Fruit fly (Drosophila melanogaster) whole organism, wandering third instar larva: ENCODE measurements around the gene CG16986.

Experiments used
- Abd-B ChIP-seq: fragments of >200 bp; optimal IDR thresholded peaks from 2 replicates; lab custom pipeline; 2017; ENCODE audit warnings: missing biosample characterization, missing genetic modification characterization
- CG32264 ChIP-seq: fragments of 200-800 bp; sonication (Bioruptor generic); optimal IDR thresholded peaks from 2 replicates; lab custom pipeline; 2016; ENCODE audit warnings: missing biosample characterization, missing genetic modification characterization
- CG9705 ChIP-seq: fragments of 200-800 bp; sonication (Bioruptor generic); optimal IDR thresholded peaks from 2 replicates; lab custom pipeline; 2018; ENCODE audit warnings: missing biosample characterization, mild to moderate bottlenecking, missing genetic modification characterization
- CrebA ChIP-seq: fragments of 200-800 bp; sonication (Bioruptor generic); optimal IDR thresholded peaks from 2 replicates; lab custom pipeline; 2016; ENCODE audit warnings: missing biosample characterization, mild to moderate bottlenecking, missing genetic modification characterization, borderline replicate concordance
- Dfd ChIP-seq: fragments of >200 bp; optimal IDR thresholded peaks from 2 replicates; lab custom pipeline; 2017; ENCODE audit warnings: missing biosample characterization, missing genetic modification characterization
- Dif ChIP-seq: fragments of 200-275, 200-300 bp; sonication (Bioruptor generic); optimal IDR thresholded peaks from 2 replicates; lab custom pipeline; 2018; ENCODE audit warnings: missing biosample characterization, missing genetic modification characterization; ENCODE audit not compliant: partially characterized antibody
- GATAd ChIP-seq: sonication (Bioruptor generic); optimal IDR thresholded peaks from 2 replicates; lab custom pipeline; 2016; ENCODE audit warnings: missing biosample characterization, missing genetic modification characterization
- HLH106 ChIP-seq: fragments of 200-800 bp; optimal IDR thresholded peaks from 3 replicates; lab custom pipeline; 2019; ENCODE audit warnings: missing biosample characterization, mild to moderate bottlenecking, missing genetic modification characterization, moderate library complexity
- Hnf4 ChIP-seq: fragments of 200-800 bp; sonication (Bioruptor generic); optimal IDR thresholded peaks from 2 replicates; lab custom pipeline; 2016; ENCODE audit warnings: missing biosample characterization, mild to moderate bottlenecking, missing genetic modification characterization
- Hr78 ChIP-seq: fragments of >200 bp; optimal IDR thresholded peaks from 2 replicates; lab custom pipeline; 2017; ENCODE audit warnings: missing biosample characterization, missing genetic modification characterization
- Hr83 ChIP-seq: fragments of 200-300 bp; sonication (Bioruptor generic); optimal IDR thresholded peaks from 2 replicates; lab custom pipeline; 2016; ENCODE audit warnings: missing biosample characterization, mild to moderate bottlenecking, missing genetic modification characterization, moderate library complexity; ENCODE audit not compliant: poor library complexity, severe bottlenecking
- Jra ChIP-seq: sonication (Bioruptor generic); optimal IDR thresholded peaks from 2 replicates; lab custom pipeline; 2016; ENCODE audit warnings: missing biosample characterization, missing genetic modification characterization
- Mio ChIP-seq: sonication (Bioruptor generic); optimal IDR thresholded peaks from 2 replicates; lab custom pipeline; 2016; ENCODE audit warnings: missing biosample characterization, missing genetic modification characterization
- Myc ChIP-seq: fragments of >200 bp; optimal IDR thresholded peaks from 2 replicates; lab custom pipeline; 2017
- N ChIP-seq: fragments of >200 bp; optimal IDR thresholded peaks from 2 replicates; lab custom pipeline; 2018; ENCODE audit warnings: missing biosample characterization, missing external identifiers, missing genetic modification characterization
- OdsH ChIP-seq: fragments of 200-800 bp; sonication (Bioruptor generic); optimal IDR thresholded peaks from 2 replicates; lab custom pipeline; 2016; ENCODE audit warnings: missing biosample characterization, mild to moderate bottlenecking, missing genetic modification characterization
- Rel ChIP-seq, 2 experiments: fragments of 200-800 bp; sonication (Bioruptor generic) in 1 of 2; optimal IDR thresholded peaks; 2 replicates in 1 of 2; 3 replicates in 1 of 2; lab custom pipeline; 2016 to 2019; ENCODE audit warnings: mild to moderate bottlenecking in 2 of 2, missing biosample characterization in 2 of 2, missing genetic modification characterization in 2 of 2, moderate library complexity in 1 of 2
- Sp1 ChIP-seq: fragments of 200-800 bp; sonication (Bioruptor generic); optimal IDR thresholded peaks from 3 replicates; lab custom pipeline; 2019; ENCODE audit warnings: missing biosample characterization, mild to moderate bottlenecking, missing genetic modification characterization, moderate library complexity
- Vsx2 ChIP-seq: fragments of 200-300, 225-300 bp; sonication (Bioruptor generic); optimal IDR thresholded peaks from 2 replicates; lab custom pipeline; 2018; ENCODE audit warnings: missing biosample characterization, missing genetic modification characterization; ENCODE audit not compliant: partially characterized antibody
- br ChIP-seq: fragments of 200-800 bp; sonication (Bioruptor generic); optimal IDR thresholded peaks from 2 replicates; lab custom pipeline; 2016; ENCODE audit warnings: missing biosample characterization, missing genetic modification characterization
- brk ChIP-seq: fragments of 200-800 bp; sonication (Bioruptor generic); optimal IDR thresholded peaks from 2 replicates; lab custom pipeline; 2016; ENCODE audit warnings: missing biosample characterization, mild to moderate bottlenecking, missing genetic modification characterization
- dl ChIP-seq, 2 experiments: fragments of 175-275, 200-275 bp in 1 of 2; fragments of 200-275 bp in 1 of 2; sonication (Bioruptor generic); optimal IDR thresholded peaks; lab custom pipeline; 2018; ENCODE audit warnings: mild to moderate bottlenecking in 2 of 2, missing biosample characterization in 2 of 2, missing genetic modification characterization in 2 of 2, moderate library complexity in 2 of 2; ENCODE audit not compliant: partially characterized antibody in 2 of 2, insufficient read depth in 1 of 2
- dmrt93B ChIP-seq: fragments of 200-800 bp; sonication (Bioruptor generic); optimal IDR thresholded peaks from 2 replicates; lab custom pipeline; 2018; ENCODE audit warnings: missing biosample characterization, mild to moderate bottlenecking, missing genetic modification characterization
- dsf ChIP-seq: sonication (Bioruptor generic); optimal IDR thresholded peaks from 2 replicates; lab custom pipeline; 2016; ENCODE audit warnings: missing biosample characterization, missing genetic modification characterization, borderline replicate concordance
- ey ChIP-seq: fragments of 200-800 bp; sonication (Bioruptor generic); optimal IDR thresholded peaks from 2 replicates; lab custom pipeline; 2016; ENCODE audit warnings: missing biosample characterization, missing genetic modification characterization
- foxo ChIP-seq, 2 experiments: fragments of 200-800 bp; sonication (Bioruptor generic); optimal IDR thresholded peaks; 2 replicates in 1 of 2; 3 replicates in 1 of 2; lab custom pipeline; 2016 to 2017; ENCODE audit warnings: missing biosample characterization in 2 of 2, missing genetic modification characterization in 2 of 2
- fru ChIP-seq: fragments of 200-800 bp; sonication (Bioruptor generic); optimal IDR thresholded peaks from 3 replicates; lab custom pipeline; 2016; ENCODE audit warnings: missing biosample characterization, mild to moderate bottlenecking, missing genetic modification characterization
- h ChIP-seq: fragments of 200-800 bp; sonication (Bioruptor generic); optimal IDR thresholded peaks from 3 replicates; lab custom pipeline; 2016; ENCODE audit warnings: missing biosample characterization, mild to moderate bottlenecking, missing genetic modification characterization
- jim ChIP-seq: fragments of 175-275, 200-325 bp; sonication (Bioruptor generic); optimal IDR thresholded peaks from 2 replicates; lab custom pipeline; 2016; ENCODE audit warnings: missing biosample characterization, mild to moderate bottlenecking, missing genetic modification characterization
- lola ChIP-seq: fragments of >200 bp; optimal IDR thresholded peaks from 2 replicates; lab custom pipeline; 2017; ENCODE audit warnings: missing biosample characterization, missing genetic modification characterization
- pan ChIP-seq: fragments of >200 bp; optimal IDR thresholded peaks from 2 replicates; lab custom pipeline; 2017
- psq ChIP-seq: fragments of 200-800 bp; sonication (Bioruptor generic); optimal IDR thresholded peaks from 3 replicates; lab custom pipeline; 2017; ENCODE audit warnings: missing biosample characterization, mild to moderate bottlenecking, missing genetic modification characterization, moderate library complexity
- rgr ChIP-seq: fragments of 200-800 bp; sonication (Bioruptor generic); optimal IDR thresholded peaks from 3 replicates; lab custom pipeline; 2016; ENCODE audit warnings: missing biosample characterization, mild to moderate bottlenecking, missing genetic modification characterization
- sage ChIP-seq: fragments of 200-800 bp; sonication (Bioruptor generic); optimal IDR thresholded peaks from 2 replicates; lab custom pipeline; 2016; ENCODE audit warnings: missing biosample characterization, mild to moderate bottlenecking, missing genetic modification characterization
- sv ChIP-seq: fragments of 200-800 bp; sonication (Bioruptor generic); optimal IDR thresholded peaks from 3 replicates; lab custom pipeline; 2016; ENCODE audit warnings: missing biosample characterization, missing genetic modification characterization
- tai ChIP-seq: sonication (Bioruptor generic); optimal IDR thresholded peaks from 2 replicates; lab custom pipeline; 2016; ENCODE audit warnings: missing biosample characterization, missing genetic modification characterization
- usp ChIP-seq: fragments of >200 bp; optimal IDR thresholded peaks from 2 replicates; lab custom pipeline; 2017; ENCODE audit warnings: missing biosample characterization, missing genetic modification characterization
- woc ChIP-seq: sonication (Bioruptor generic); optimal IDR thresholded peaks from 2 replicates; lab custom pipeline; 2016; ENCODE audit warnings: missing biosample characterization, mild to moderate bottlenecking, missing genetic modification characterization

The CG16986 gene

DNA sequence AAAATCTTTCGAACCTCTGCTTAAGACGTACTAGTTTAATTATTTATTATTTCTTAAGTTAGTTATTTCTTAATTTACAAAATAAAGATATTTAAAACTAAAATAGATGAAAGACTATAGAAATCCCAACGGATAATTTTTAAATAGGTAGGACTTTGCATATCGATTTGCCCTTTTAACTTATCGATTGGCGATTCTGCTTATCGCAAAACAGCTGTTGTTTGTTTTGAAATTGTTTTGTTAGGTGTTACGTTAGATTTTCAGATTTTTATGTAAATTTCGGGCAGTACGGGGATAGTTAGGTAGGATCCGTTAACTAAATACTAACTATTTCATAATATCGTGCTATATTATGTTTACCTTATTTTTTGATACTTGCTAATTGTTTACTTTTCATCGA, at the start of gene CG16986:
TSS of gene CG16986 (plus strand) at position 188 of the 400 bp plus-strand sequence.
- TF ChIP-seq pan (lab: Kevin White, UChicago) (no peak), sv (no peak), N (no peak), Hr78 (GFP tag; lab: Kevin White, UChicago) (no peak), h (no peak), Myc (lab: Kevin White, UChicago) (no peak), dsf (GFP tag; lab: Kevin White, UChicago) (no peak), Abd-B (GFP tag; lab: Kevin White, UChicago) (no peak), CrebA (GFP tag; lab: Kevin White, UChicago) (no peak), Dfd (no peak), CG32264 (GFP tag; lab: Kevin White, UChicago) (no peak), CG9705 (GFP tag; lab: Kevin White, UChicago) (no peak), tai (GFP tag; lab: Kevin White, UChicago) (no peak), lola (GFP tag; lab: Kevin White, UChicago) (no peak), dmrt93B (no peak), dl (GFP tag; optimal IDR thresholded peaks at IDR 0.05; lab: Kevin White, UChicago; ENCODE audit: insufficient read depth in 1 of 2, partially characterized antibody in 2 of 2) (no peak)

DNA sequence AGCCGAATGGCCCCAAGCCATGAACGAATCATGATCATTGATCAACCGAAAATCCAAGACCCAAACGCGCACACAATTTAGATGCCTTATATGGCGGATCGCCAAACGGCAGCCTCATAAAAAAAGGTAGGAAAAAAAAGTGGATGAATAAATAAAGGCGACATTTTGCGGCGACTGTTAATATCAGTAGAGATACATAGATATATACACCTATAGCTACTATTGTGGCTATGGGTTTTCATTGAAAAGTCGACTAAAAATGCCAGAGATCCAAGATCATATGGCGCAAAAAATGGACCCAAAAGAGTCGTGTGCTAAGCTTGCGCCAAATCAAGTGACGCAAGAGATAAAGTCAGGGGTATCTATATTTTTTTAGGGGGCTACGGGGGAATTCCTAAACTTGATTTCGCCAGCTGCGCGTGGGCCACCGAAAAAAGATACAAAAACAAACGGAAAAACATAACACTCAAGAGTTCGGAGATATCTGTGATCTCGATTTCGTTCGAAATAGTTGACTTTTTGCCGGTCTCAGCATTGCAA, 48.9 kb upstream of the CG16986 start:
- TF ChIP-seq rgr (GFP tag; lab: Kevin White, UChicago): no peak
- TF ChIP-seq Hr83: no peak
- no peak for TF ChIP-seq fru (GFP tag; lab: Kevin White, UChicago)
- TF ChIP-seq Sp1 (GFP tag; lab: Kevin White, UChicago): no peak
- TF ChIP-seq pan (lab: Kevin White, UChicago): no peak
- no peak for TF ChIP-seq Hnf4
- no peak for TF ChIP-seq Mio (GFP tag; lab: Kevin White, UChicago)
- TF ChIP-seq N: no peak
- no peak for TF ChIP-seq tai (GFP tag; lab: Kevin White, UChicago)
- TF ChIP-seq Hr78 (GFP tag; lab: Kevin White, UChicago): no peak
- TF ChIP-seq HLH106 (tag; lab: Kevin White, UChicago): no peak
- TF ChIP-seq, all 38 proteins: peak for 0

DNA sequence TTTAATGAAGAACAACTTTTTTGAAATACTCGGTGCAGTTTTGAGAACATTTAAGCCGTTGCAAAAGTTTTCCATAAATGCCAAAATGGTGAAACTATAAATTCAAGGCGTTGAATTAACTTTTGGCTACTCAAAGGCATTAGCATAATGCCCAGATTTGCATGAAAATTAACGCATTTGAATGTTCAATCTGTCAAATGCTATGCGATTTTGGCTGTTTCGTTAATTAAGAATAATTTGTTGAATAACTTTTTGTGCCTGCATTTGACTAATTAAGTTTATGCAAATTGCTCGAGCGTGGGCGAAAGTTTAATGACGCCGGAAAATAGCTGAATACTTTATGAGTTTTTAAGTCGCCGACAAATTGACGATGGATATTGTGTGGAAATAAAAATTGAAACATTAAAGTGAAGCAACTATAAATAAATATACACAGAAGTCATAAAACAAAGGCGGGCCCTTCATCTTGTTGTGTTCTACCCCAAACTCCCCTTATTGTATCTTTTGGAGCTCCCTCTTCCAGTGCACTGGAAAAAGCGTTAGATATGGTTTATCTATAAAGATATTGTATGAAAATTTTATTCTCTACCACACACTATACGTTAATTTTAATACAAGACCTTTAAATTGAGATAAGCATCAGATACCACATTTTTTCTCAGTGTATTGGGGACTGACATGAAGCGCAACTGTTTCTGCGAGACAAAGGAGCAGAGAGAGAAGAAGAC, 47.9 kb upstream of the CG16986 start:
- TF ChIP-seq brk (GFP tag; lab: Kevin White, UChicago) (peak; percentile 16), Dfd (no peak), psq (GFP tag; lab: Kevin White, UChicago) (peak; percentile 89), lola (GFP tag; lab: Kevin White, UChicago) (no peak), Myc (lab: Kevin White, UChicago) (no peak), Hnf4 (peak; percentile 74), Sp1 (GFP tag; lab: Kevin White, UChicago) (peak; percentile 81), sage (GFP tag; lab: Kevin White, UChicago) (peak; percentile 60), usp (GFP tag; lab: Kevin White, UChicago) (no peak), OdsH (GFP tag; lab: Kevin White, UChicago) (peak; percentile 83), N (no peak), tai (GFP tag; lab: Kevin White, UChicago) (peak; percentile 58), Vsx2 (no peak), CG32264 (GFP tag; lab: Kevin White, UChicago) (peak; percentile 64), GATAd (peak; percentile 5), HLH106 (tag; lab: Kevin White, UChicago) (peak; percentile 77), Jra (GFP tag; lab: Kevin White, UChicago) (peak; percentile 52), br (GFP tag; lab: Kevin White, UChicago) (peak; percentile 86), Rel (GFP tag; optimal IDR thresholded peaks at IDR 0.05; lab: Kevin White, UChicago) (no peak), Rel (tag; optimal IDR thresholded peaks at IDR 0.05; lab: Kevin White, UChicago) (peak; percentile 24), Hr78 (GFP tag; lab: Kevin White, UChicago) (no peak), Abd-B (GFP tag; lab: Kevin White, UChicago) (no peak), dsf (GFP tag; lab: Kevin White, UChicago) (no peak), dmrt93B (peak; percentile 58), ey (peak; percentile 87), foxo (GFP tag; optimal IDR thresholded peaks at IDR 0.05; lab: Kevin White, UChicago) (peak; percentile 40 to 93), Hr83 (peak; percentile 13), pan (lab: Kevin White, UChicago) (no peak), rgr (GFP tag; lab: Kevin White, UChicago) (peak; percentile 84), jim (no peak), woc (GFP tag; lab: Kevin White, UChicago) (peak; percentile 62), fru (GFP tag; lab: Kevin White, UChicago) (peak; percentile 87), Dif (GFP tag; lab: Kevin White, UChicago) (no peak), h (peak; percentile 97)
